Worm (Caenorhabditis elegans) whole organism, mixed stage, embryonic: Measurements from ENCODE around the gene C49C8.5.

Source experiments
- blmp-1 ChIP-seq: fragments of 150-350 bp; optimal IDR thresholded peaks from 2 replicates; lab custom pipeline; 2014; ENCODE audit warnings: missing biosample characterization, missing genetic modification characterization
- elt-3 ChIP-seq: fragments of 150-350 bp; optimal IDR thresholded peaks from 2 replicates; lab custom pipeline; 2014; ENCODE audit warnings: missing biosample characterization, missing genetic modification characterization
- lin-13 ChIP-seq: fragments of 150-350 bp; optimal IDR thresholded peaks from 2 replicates; lab custom pipeline; 2014; ENCODE audit warnings: missing biosample characterization, missing genetic modification characterization
- lsy-2 ChIP-seq: fragments of 150-350 bp; optimal IDR thresholded peaks from 2 replicates; lab custom pipeline; 2014; ENCODE audit warnings: missing biosample characterization, missing genetic modification characterization
- mep-1 ChIP-seq: fragments of 150-350 bp; optimal IDR thresholded peaks from 2 replicates; lab custom pipeline; 2017; ENCODE audit warnings: missing biosample characterization, missing genetic modification reagents, missing genetic modification characterization, inconsistent platforms
- nhr-12 ChIP-seq: fragments of 150-350 bp; optimal IDR thresholded peaks from 2 replicates; lab custom pipeline; 2014; ENCODE audit warnings: missing biosample characterization, missing genetic modification characterization
- nhr-237 ChIP-seq: fragments of 150-350 bp; optimal IDR thresholded peaks from 2 replicates; lab custom pipeline; 2014; ENCODE audit warnings: missing biosample characterization, missing genetic modification characterization
- nhr-28 ChIP-seq: fragments of 150-350 bp; optimal IDR thresholded peaks from 2 replicates; lab custom pipeline; 2014; ENCODE audit warnings: missing biosample characterization, missing genetic modification characterization
- pha-4 ChIP-seq: fragments of 150-350 bp; optimal IDR thresholded peaks from 2 replicates; lab custom pipeline; 2018; ENCODE audit warnings: missing biosample characterization, missing genetic modification reagents, missing genetic modification characterization
- snpc-4 ChIP-seq: fragments of 150-350 bp; optimal IDR thresholded peaks from 2 replicates; lab custom pipeline; 2014; ENCODE audit warnings: missing biosample characterization, missing genetic modification characterization
- tbx-8 ChIP-seq: fragments of 200-800 bp; sonication (Bioruptor generic); optimal IDR thresholded peaks from 2 replicates; lab custom pipeline; 2018; ENCODE audit warnings: mild to moderate bottlenecking, missing genetic modification characterization, moderate library complexity, missing compliant biosample characterization
- unc-62 ChIP-seq: fragments of 150-350 bp; optimal IDR thresholded peaks from 2 replicates; lab custom pipeline; 2014; ENCODE audit warnings: missing biosample characterization, missing genetic modification reagents, missing genetic modification characterization

- TF ChIP-seq nhr-237, result no peak
- TF ChIP-seq pha-4, result no peak
- no peak for TF ChIP-seq mep-1 (tag; lab: Kevin White, UChicago)
- no peak for TF ChIP-seq elt-3 (tag; lab: Kevin White, UChicago)
- no peak for TF ChIP-seq blmp-1
- no peak for TF ChIP-seq unc-62 (GFP tag; lab: Kevin White, UChicago)
- no peak for TF ChIP-seq snpc-4
- no peak for TF ChIP-seq nhr-12
- TF ChIP-seq tbx-8, result no peak
- TF ChIP-seq nhr-28 (tag; lab: Kevin White, UChicago), result no peak
- no peak for TF ChIP-seq lin-13 (tag; lab: Kevin White, UChicago)
- TF ChIP-seq lsy-2 (tag; lab: Kevin White, UChicago), result no peak
These were observed 15.2 kb upstream of the C49C8.5 start, which contains the start of gene cdh-5 for ce11 chrIV:8668635-8669034.
